Worm (Caenorhabditis elegans) whole organism, mixed stage, embryonic: ENCODE data around the gene W05B10.3.

ENCODE experiments used
- ceh-43 ChIP-seq: fragments of 200-800 bp; sonication (Bioruptor generic); optimal IDR thresholded peaks from 2 replicates; lab custom pipeline; 2018; ENCODE audit warnings: mild to moderate bottlenecking, missing genetic modification characterization, moderate library complexity, missing compliant biosample characterization
- ceh-83 ChIP-seq: fragments of 200-800 bp; sonication (Bioruptor generic); optimal IDR thresholded peaks from 2 replicates; lab custom pipeline; 2018; ENCODE audit warnings: mild to moderate bottlenecking, missing genetic modification characterization, missing compliant biosample characterization
- mep-1 ChIP-seq: fragments of 150-350 bp; optimal IDR thresholded peaks from 2 replicates; lab custom pipeline; 2017; ENCODE audit warnings: missing biosample characterization, missing genetic modification reagents, missing genetic modification characterization, inconsistent platforms
- mls-2 ChIP-seq: sonication (generic microtip); optimal IDR thresholded peaks from 2 replicates; lab custom pipeline; 2016; ENCODE audit warnings: mild to moderate bottlenecking, missing genetic modification characterization, moderate library complexity, missing compliant biosample characterization
- nhr-2 ChIP-seq: fragments of 150-350 bp; optimal IDR thresholded peaks from 2 replicates; lab custom pipeline; 2014; ENCODE audit warnings: missing biosample characterization, missing genetic modification characterization
- nhr-28 ChIP-seq: fragments of 150-350 bp; optimal IDR thresholded peaks from 2 replicates; lab custom pipeline; 2014; ENCODE audit warnings: missing biosample characterization, missing genetic modification characterization
- nhr-76 ChIP-seq: sonication (generic microtip); optimal IDR thresholded peaks from 2 replicates; lab custom pipeline; 2017; ENCODE audit warnings: missing biosample characterization, missing genetic modification characterization
- pha-4 ChIP-seq: fragments of 150-350 bp; optimal IDR thresholded peaks from 2 replicates; lab custom pipeline; 2018; ENCODE audit warnings: missing biosample characterization, missing genetic modification reagents, missing genetic modification characterization
- sem-2 ChIP-seq: fragments of 200-800 bp; sonication (Bioruptor generic); optimal IDR thresholded peaks from 2 replicates; lab custom pipeline; 2018; ENCODE audit warnings: mild to moderate bottlenecking, missing genetic modification characterization, missing compliant biosample characterization
- snpc-4 ChIP-seq: fragments of 150-350 bp; optimal IDR thresholded peaks from 2 replicates; lab custom pipeline; 2014; ENCODE audit warnings: missing biosample characterization, missing genetic modification characterization
- unc-120 ChIP-seq: sonication (generic microtip); optimal IDR thresholded peaks from 2 replicates; lab custom pipeline; 2017; ENCODE audit warnings: missing genetic modification characterization, missing compliant biosample characterization; ENCODE audit not compliant: poor library complexity, severe bottlenecking
- unc-39 ChIP-seq: fragments of 150-350 bp; optimal IDR thresholded peaks from 2 replicates; lab custom pipeline; 2014; ENCODE audit warnings: missing biosample characterization, missing genetic modification characterization
- unc-62 ChIP-seq: fragments of 150-350 bp; optimal IDR thresholded peaks from 2 replicates; lab custom pipeline; 2014; ENCODE audit warnings: missing biosample characterization, missing genetic modification reagents, missing genetic modification characterization
- ztf-11 ChIP-seq: fragments of 150-350 bp; optimal IDR thresholded peaks from 2 replicates; lab custom pipeline; 2014; ENCODE audit warnings: missing biosample characterization, missing genetic modification characterization

DNA sequence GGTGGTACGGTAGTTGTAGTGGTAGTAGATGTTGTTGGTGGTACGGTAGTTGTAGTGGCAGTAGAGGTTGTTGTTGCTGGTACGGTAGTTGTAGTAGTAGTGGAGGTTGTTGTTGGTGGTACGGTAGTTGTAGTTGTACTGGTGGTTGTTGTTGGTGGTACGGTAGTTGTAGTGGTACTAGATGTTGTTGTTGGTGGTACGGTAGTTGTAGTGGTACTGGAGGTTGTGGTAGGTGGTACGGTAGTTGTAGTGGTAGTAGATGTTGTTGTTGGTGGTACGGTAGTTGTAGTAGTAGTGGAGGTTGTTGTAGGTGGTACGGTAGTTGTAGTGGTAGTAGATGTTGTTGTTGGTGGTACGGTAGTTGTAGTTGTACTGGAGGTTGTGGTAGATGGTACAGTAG, 28.5 kb downstream of the W05B10.3 start:
- TF ChIP-seq unc-120 (tag; lab: Kevin White, UChicago) (no peak), nhr-2 (tag; lab: Kevin White, UChicago) (no peak), snpc-4 (no peak), ceh-43 (no peak), sem-2 (no peak), unc-62 (GFP tag; lab: Kevin White, UChicago) (no peak), mls-2 (tag; lab: Kevin White, UChicago) (no peak), nhr-76 (tag; lab: Kevin White, UChicago) (no peak), ztf-11 (tag; lab: Kevin White, UChicago) (no peak), nhr-28 (tag; lab: Kevin White, UChicago) (no peak), pha-4 (tag; lab: Kevin White, UChicago) (no peak), ceh-83 (GFP tag; lab: Kevin White, UChicago) (no peak), mep-1 (no peak), unc-39 (no peak)
